Worm (Caenorhabditis elegans) whole organism, L4/young adult: ENCODE results near the gene capa-1.

Experiments used
- W03F9.2 ChIP-seq: fragments of 150-350 bp; optimal IDR thresholded peaks from 2 replicates; lab custom pipeline; 2014; ENCODE audit warnings: missing biosample characterization, missing genetic modification characterization
- dao-5 ChIP-seq: sonication (generic microtip); optimal IDR thresholded peaks from 2 replicates; lab custom pipeline; 2016; ENCODE audit warnings: missing genotype, missing genetic modification characterization, moderate library complexity, missing compliant biosample characterization
- him-1 ChIP-seq: sonication (generic microtip); optimal IDR thresholded peaks from 2 replicates; lab custom pipeline; 2016; ENCODE audit warnings: missing genotype, missing genetic modification reagents, missing genetic modification characterization, missing compliant biosample characterization

- no peak for TF ChIP-seq him-1 (tag; lab: Kevin White, UChicago)
- no peak for TF ChIP-seq dao-5 (tag; lab: Kevin White, UChicago)
- no peak for TF ChIP-seq W03F9.2 (tag; lab: Kevin White, UChicago)
Observed at ce11 chrX:5919097-5919496, at the start of gene capa-1.
